Fruit fly (Drosophila melanogaster) whole organism, wandering third instar larva: ENCODE data around the gene Hr4.

Source experiments
- Abd-B ChIP-seq: fragments of >200 bp; optimal IDR thresholded peaks from 2 replicates; lab custom pipeline; 2017; ENCODE audit warnings: missing biosample characterization, missing genetic modification characterization
- CG32264 ChIP-seq: fragments of 200-800 bp; sonication (Bioruptor generic); optimal IDR thresholded peaks from 2 replicates; lab custom pipeline; 2016; ENCODE audit warnings: missing biosample characterization, missing genetic modification characterization
- CG9705 ChIP-seq: fragments of 200-800 bp; sonication (Bioruptor generic); optimal IDR thresholded peaks from 2 replicates; lab custom pipeline; 2018; ENCODE audit warnings: missing biosample characterization, mild to moderate bottlenecking, missing genetic modification characterization
- Dif ChIP-seq: fragments of 200-275, 200-300 bp; sonication (Bioruptor generic); optimal IDR thresholded peaks from 2 replicates; lab custom pipeline; 2018; ENCODE audit warnings: missing biosample characterization, missing genetic modification characterization; ENCODE audit not compliant: partially characterized antibody
- GATAd ChIP-seq: sonication (Bioruptor generic); optimal IDR thresholded peaks from 2 replicates; lab custom pipeline; 2016; ENCODE audit warnings: missing biosample characterization, missing genetic modification characterization
- HLH106 ChIP-seq: fragments of 200-800 bp; optimal IDR thresholded peaks from 3 replicates; lab custom pipeline; 2019; ENCODE audit warnings: missing biosample characterization, mild to moderate bottlenecking, missing genetic modification characterization, moderate library complexity
- Hnf4 ChIP-seq: fragments of 200-800 bp; sonication (Bioruptor generic); optimal IDR thresholded peaks from 2 replicates; lab custom pipeline; 2016; ENCODE audit warnings: missing biosample characterization, mild to moderate bottlenecking, missing genetic modification characterization
- Hr78 ChIP-seq: fragments of >200 bp; optimal IDR thresholded peaks from 2 replicates; lab custom pipeline; 2017; ENCODE audit warnings: missing biosample characterization, missing genetic modification characterization
- Hr83 ChIP-seq: fragments of 200-300 bp; sonication (Bioruptor generic); optimal IDR thresholded peaks from 2 replicates; lab custom pipeline; 2016; ENCODE audit warnings: missing biosample characterization, mild to moderate bottlenecking, missing genetic modification characterization, moderate library complexity; ENCODE audit not compliant: poor library complexity, severe bottlenecking
- Jra ChIP-seq: sonication (Bioruptor generic); optimal IDR thresholded peaks from 2 replicates; lab custom pipeline; 2016; ENCODE audit warnings: missing biosample characterization, missing genetic modification characterization
- Mio ChIP-seq: sonication (Bioruptor generic); optimal IDR thresholded peaks from 2 replicates; lab custom pipeline; 2016; ENCODE audit warnings: missing biosample characterization, missing genetic modification characterization
- Myc ChIP-seq: fragments of >200 bp; optimal IDR thresholded peaks from 2 replicates; lab custom pipeline; 2017
- OdsH ChIP-seq: fragments of 200-800 bp; sonication (Bioruptor generic); optimal IDR thresholded peaks from 2 replicates; lab custom pipeline; 2016; ENCODE audit warnings: missing biosample characterization, mild to moderate bottlenecking, missing genetic modification characterization
- Rel ChIP-seq, 2 experiments: fragments of 200-800 bp; sonication (Bioruptor generic) in 1 of 2; optimal IDR thresholded peaks; 2 replicates in 1 of 2; 3 replicates in 1 of 2; lab custom pipeline; 2016 to 2019; ENCODE audit warnings: mild to moderate bottlenecking in 2 of 2, missing biosample characterization in 2 of 2, missing genetic modification characterization in 2 of 2, moderate library complexity in 1 of 2
- Sp1 ChIP-seq: fragments of 200-800 bp; sonication (Bioruptor generic); optimal IDR thresholded peaks from 3 replicates; lab custom pipeline; 2019; ENCODE audit warnings: missing biosample characterization, mild to moderate bottlenecking, missing genetic modification characterization, moderate library complexity
- Vsx2 ChIP-seq: fragments of 200-300, 225-300 bp; sonication (Bioruptor generic); optimal IDR thresholded peaks from 2 replicates; lab custom pipeline; 2018; ENCODE audit warnings: missing biosample characterization, missing genetic modification characterization; ENCODE audit not compliant: partially characterized antibody
- br ChIP-seq: fragments of 200-800 bp; sonication (Bioruptor generic); optimal IDR thresholded peaks from 2 replicates; lab custom pipeline; 2016; ENCODE audit warnings: missing biosample characterization, missing genetic modification characterization
- dl ChIP-seq, 2 experiments: fragments of 175-275, 200-275 bp in 1 of 2; fragments of 200-275 bp in 1 of 2; sonication (Bioruptor generic); optimal IDR thresholded peaks; lab custom pipeline; 2018; ENCODE audit warnings: mild to moderate bottlenecking in 2 of 2, missing biosample characterization in 2 of 2, missing genetic modification characterization in 2 of 2, moderate library complexity in 2 of 2; ENCODE audit not compliant: partially characterized antibody in 2 of 2, insufficient read depth in 1 of 2
- dmrt93B ChIP-seq: fragments of 200-800 bp; sonication (Bioruptor generic); optimal IDR thresholded peaks from 2 replicates; lab custom pipeline; 2018; ENCODE audit warnings: missing biosample characterization, mild to moderate bottlenecking, missing genetic modification characterization
- dsf ChIP-seq: sonication (Bioruptor generic); optimal IDR thresholded peaks from 2 replicates; lab custom pipeline; 2016; ENCODE audit warnings: missing biosample characterization, missing genetic modification characterization, borderline replicate concordance
- ey ChIP-seq: fragments of 200-800 bp; sonication (Bioruptor generic); optimal IDR thresholded peaks from 2 replicates; lab custom pipeline; 2016; ENCODE audit warnings: missing biosample characterization, missing genetic modification characterization
- foxo ChIP-seq, 2 experiments: fragments of 200-800 bp; sonication (Bioruptor generic); optimal IDR thresholded peaks; 2 replicates in 1 of 2; 3 replicates in 1 of 2; lab custom pipeline; 2016 to 2017; ENCODE audit warnings: missing biosample characterization in 2 of 2, missing genetic modification characterization in 2 of 2
- fru ChIP-seq: fragments of 200-800 bp; sonication (Bioruptor generic); optimal IDR thresholded peaks from 3 replicates; lab custom pipeline; 2016; ENCODE audit warnings: missing biosample characterization, mild to moderate bottlenecking, missing genetic modification characterization
- h ChIP-seq: fragments of 200-800 bp; sonication (Bioruptor generic); optimal IDR thresholded peaks from 3 replicates; lab custom pipeline; 2016; ENCODE audit warnings: missing biosample characterization, mild to moderate bottlenecking, missing genetic modification characterization
- jim ChIP-seq: fragments of 175-275, 200-325 bp; sonication (Bioruptor generic); optimal IDR thresholded peaks from 2 replicates; lab custom pipeline; 2016; ENCODE audit warnings: missing biosample characterization, mild to moderate bottlenecking, missing genetic modification characterization
- lola ChIP-seq: fragments of >200 bp; optimal IDR thresholded peaks from 2 replicates; lab custom pipeline; 2017; ENCODE audit warnings: missing biosample characterization, missing genetic modification characterization
- psq ChIP-seq: fragments of 200-800 bp; sonication (Bioruptor generic); optimal IDR thresholded peaks from 3 replicates; lab custom pipeline; 2017; ENCODE audit warnings: missing biosample characterization, mild to moderate bottlenecking, missing genetic modification characterization, moderate library complexity
- rgr ChIP-seq: fragments of 200-800 bp; sonication (Bioruptor generic); optimal IDR thresholded peaks from 3 replicates; lab custom pipeline; 2016; ENCODE audit warnings: missing biosample characterization, mild to moderate bottlenecking, missing genetic modification characterization
- sv ChIP-seq: fragments of 200-800 bp; sonication (Bioruptor generic); optimal IDR thresholded peaks from 3 replicates; lab custom pipeline; 2016; ENCODE audit warnings: missing biosample characterization, missing genetic modification characterization
- tai ChIP-seq: sonication (Bioruptor generic); optimal IDR thresholded peaks from 2 replicates; lab custom pipeline; 2016; ENCODE audit warnings: missing biosample characterization, missing genetic modification characterization
- usp ChIP-seq: fragments of >200 bp; optimal IDR thresholded peaks from 2 replicates; lab custom pipeline; 2017; ENCODE audit warnings: missing biosample characterization, missing genetic modification characterization
- woc ChIP-seq: sonication (Bioruptor generic); optimal IDR thresholded peaks from 2 replicates; lab custom pipeline; 2016; ENCODE audit warnings: missing biosample characterization, mild to moderate bottlenecking, missing genetic modification characterization

The Hr4 gene

dm6 chrX:1900123-1900818, 41.5 kb upstream of the Hr4 start, which contains the start of gene arm:
Gene arm, minus strand, starts transcription at chrX:1900646.
- no peak for TF ChIP-seq Hr78
- TF ChIP-seq ey (GFP tag; lab: Kevin White, UChicago) = peak; percentile 37
- TF ChIP-seq psq = peak; percentile 1
- TF ChIP-seq CG9705 (GFP tag; lab: Kevin White, UChicago) = no peak
- TF ChIP-seq woc (GFP tag; lab: Kevin White, UChicago) = no peak
- TF ChIP-seq foxo (GFP tag; optimal IDR thresholded peaks at IDR 0.05; lab: Kevin White, UChicago) = peak in 1 of 2 experiments; percentile 19
- TF ChIP-seq Dif (GFP tag; lab: Kevin White, UChicago) = no peak
- no peak for TF ChIP-seq lola (GFP tag; lab: Kevin White, UChicago)
- TF ChIP-seq sv (GFP tag; lab: Kevin White, UChicago) = no peak
- TF ChIP-seq jim (GFP tag; lab: Kevin White, UChicago) = no peak
- TF ChIP-seq h (GFP tag; lab: Kevin White, UChicago) = peak; percentile 8
- peak; percentile 14 for TF ChIP-seq br (GFP tag; lab: Kevin White, UChicago)
- TF ChIP-seq Hr83 = no peak
- TF ChIP-seq Myc = no peak
- TF ChIP-seq Jra (GFP tag; lab: Kevin White, UChicago) = peak; percentile 41
- TF ChIP-seq Rel (GFP tag; optimal IDR thresholded peaks at IDR 0.05; lab: Kevin White, UChicago) = no peak
- TF ChIP-seq Rel (tag; optimal IDR thresholded peaks at IDR 0.05; lab: Kevin White, UChicago) = peak; percentile 98
- TF ChIP-seq Mio = no peak
- peak; percentile 47 for TF ChIP-seq rgr (GFP tag; lab: Kevin White, UChicago)
- peak; percentile 15 for TF ChIP-seq HLH106 (tag; lab: Kevin White, UChicago)
- TF ChIP-seq dl (GFP tag; optimal IDR thresholded peaks at IDR 0.05; lab: Kevin White, UChicago; ENCODE audit: insufficient read depth in 1 of 2, partially characterized antibody in 2 of 2) = no peak
- peak; percentile 2 for TF ChIP-seq Hnf4
- no peak for TF ChIP-seq dsf (GFP tag; lab: Kevin White, UChicago)

- TF ChIP-seq woc (GFP tag; lab: Kevin White, UChicago) (no peak), Rel (GFP tag; optimal IDR thresholded peaks at IDR 0.05; lab: Kevin White, UChicago) (no peak), Rel (tag; optimal IDR thresholded peaks at IDR 0.05; lab: Kevin White, UChicago) (peak; percentile 24), Sp1 (GFP tag; lab: Kevin White, UChicago) (peak; percentile 20)
- TF ChIP-seq, all 38 proteins: peak for 2
These were observed 40.1 kb upstream of the Hr4 start, which contains the start of gene Ldaf1 for dm6 chrX:1901605-1902136. Gene Ldaf1, minus strand, starts transcription at chrX:1901911.

DNA sequence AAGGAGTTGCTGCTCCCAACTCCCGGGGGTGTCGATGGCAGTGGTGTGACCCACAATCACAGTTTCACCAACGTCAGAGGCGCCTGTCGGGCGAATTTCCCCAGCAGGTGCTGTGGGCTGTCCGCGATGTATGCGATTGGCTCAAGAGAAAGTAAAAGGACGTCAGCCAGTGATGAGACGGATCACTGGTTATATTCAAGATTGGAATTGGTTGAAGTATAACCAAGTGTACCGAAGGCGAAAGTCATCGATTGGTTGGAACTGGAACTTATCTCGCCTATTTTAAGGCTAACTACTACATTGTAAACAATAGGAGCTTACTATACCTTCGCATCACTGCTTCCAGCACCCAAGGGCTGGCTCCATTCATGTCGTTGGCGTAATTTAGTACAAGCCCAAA, 38.7 kb upstream of the Hr4 start, which contains the start of gene CG32801:
Gene CG32801 (minus strand): TSS at position 101 of the 400 bp plus-strand sequence.
- TF ChIP-seq h (GFP tag; lab: Kevin White, UChicago) = no peak
- TF ChIP-seq dmrt93B (GFP tag; lab: Kevin White, UChicago) = no peak
- no peak for TF ChIP-seq fru (GFP tag; lab: Kevin White, UChicago)

DNA sequence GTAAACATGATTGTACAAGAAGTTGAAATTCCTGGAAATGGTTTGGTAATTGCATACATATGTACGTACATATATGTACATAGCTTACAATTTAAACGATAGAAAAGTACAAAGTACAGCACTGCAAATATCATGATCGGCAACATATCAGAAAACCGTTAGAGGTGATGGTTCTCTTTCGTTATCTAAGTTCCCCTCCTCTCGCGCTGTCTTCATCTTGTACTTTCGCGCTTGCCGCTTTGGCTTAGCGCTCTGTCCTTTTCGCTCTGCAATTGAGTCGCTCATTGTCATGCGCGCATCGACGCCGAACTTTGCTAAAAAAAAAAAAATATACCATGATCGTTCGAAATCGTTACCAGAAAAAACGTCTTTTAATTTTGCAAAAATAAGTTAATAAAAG, 37.8 kb upstream of the Hr4 start:
- TF ChIP-seq sv (GFP tag; lab: Kevin White, UChicago) (no peak), Mio (no peak), dl (GFP tag; optimal IDR thresholded peaks at IDR 0.05; lab: Kevin White, UChicago; ENCODE audit: insufficient read depth in 1 of 2, partially characterized antibody in 2 of 2) (no peak), fru (GFP tag; lab: Kevin White, UChicago) (no peak), GATAd (GFP tag; lab: Kevin White, UChicago) (no peak)
- TF ChIP-seq, all 38 proteins: peak for 0

- TF ChIP-seq HLH106 (tag; lab: Kevin White, UChicago) (peak; percentile 64), dsf (GFP tag; lab: Kevin White, UChicago) (no peak), Jra (GFP tag; lab: Kevin White, UChicago) (no peak), fru (GFP tag; lab: Kevin White, UChicago) (peak; percentile 68), psq (peak; percentile 56), sv (GFP tag; lab: Kevin White, UChicago) (no peak), Sp1 (GFP tag; lab: Kevin White, UChicago) (peak; percentile 63), Hr83 (peak; percentile 1), tai (GFP tag; lab: Kevin White, UChicago) (no peak), Rel (GFP tag; optimal IDR thresholded peaks at IDR 0.05; lab: Kevin White, UChicago) (no peak), Rel (tag; optimal IDR thresholded peaks at IDR 0.05; lab: Kevin White, UChicago) (peak; percentile 41), rgr (GFP tag; lab: Kevin White, UChicago) (peak; percentile 45), usp (GFP tag; lab: Kevin White, UChicago) (no peak), dmrt93B (GFP tag; lab: Kevin White, UChicago) (peak; percentile 30), foxo (GFP tag; optimal IDR thresholded peaks at IDR 0.05; lab: Kevin White, UChicago) (peak in 1 of 2 experiments; percentile 73), Vsx2 (GFP tag; lab: Kevin White, UChicago) (no peak), Mio (no peak), woc (GFP tag; lab: Kevin White, UChicago) (peak; percentile 85), CG32264 (no peak), ey (GFP tag; lab: Kevin White, UChicago) (peak; percentile 24), OdsH (peak; percentile 38), Hnf4 (no peak), Abd-B (GFP tag; lab: Kevin White, UChicago) (no peak), CG9705 (GFP tag; lab: Kevin White, UChicago) (no peak), br (GFP tag; lab: Kevin White, UChicago) (peak; percentile 43), dl (GFP tag; optimal IDR thresholded peaks at IDR 0.05; lab: Kevin White, UChicago; ENCODE audit: insufficient read depth in 1 of 2, partially characterized antibody in 2 of 2) (no peak), Myc (peak; percentile 51), h (GFP tag; lab: Kevin White, UChicago) (peak; percentile 73)
These were observed 33.9 kb upstream of the Hr4 start, which contains the start of gene mip130 for dm6 chrX:1907727-1908264. Gene mip130, plus strand, starts transcription at chrX:1908239.
